Worm (Caenorhabditis elegans): Measurements from ENCODE around the gene srbc-16.

The srbc-16 gene

ce11 chrV:2135323-2135722 lies 46.5 kb upstream of the srbc-16 start (continued):
- TF ChIP-seq mep-1 (tag; optimal IDR thresholded peaks at IDR 0.05) (peak; percentile 19), efl-1 (optimal IDR thresholded peaks at IDR 0.05) (peak; percentile 4 to 17), efl-1 (GFP tag; optimal IDR thresholded peaks at IDR 0.05 in 1 of 2) (no peak), egl-27 (tag; optimal IDR thresholded peaks at IDR 0.05) (no peak), pax-3 (tag; optimal IDR thresholded peaks at IDR 0.05) (no peak), skn-1 (tag; optimal IDR thresholded peaks at IDR 0.05) (peak; percentile 23), fos-1 (tag; optimal IDR thresholded peaks at IDR 0.05) (no peak), nhr-71 (tag; optimal IDR thresholded peaks at IDR 0.05) (peak; percentile 31), alr-1 (tag; optimal IDR thresholded peaks at IDR 0.05; ENCODE audit: borderline replicate concordance) (no peak), ztf-4 (tag; optimal IDR thresholded peaks at IDR 0.05) (no peak), lin-13 (GFP tag; optimal IDR thresholded peaks at IDR 0.05) (no peak), mdl-1 (tag; optimal IDR thresholded peaks at IDR 0.05) (no peak), ceh-82 (tag; optimal IDR thresholded peaks at IDR 0.05) (peak in 1 of 3 experiments; percentile 42), sptf-1 (tag; optimal IDR thresholded peaks at IDR 0.05) (no peak), elt-3 (tag; optimal IDR thresholded peaks at IDR 0.05) (no peak), tlp-1 (tag; optimal IDR thresholded peaks at IDR 0.05) (no peak), isw-1 (GFP tag; IDR thresholded peaks at IDR 0.05) (no peak), unc-86 (tag; optimal IDR thresholded peaks at IDR 0.05) (no peak), irx-1 (tag; optimal IDR thresholded peaks at IDR 0.05) (no peak), nhr-237 (tag; optimal IDR thresholded peaks at IDR 0.05) (no peak), hlh-17 (GFP tag; optimal IDR thresholded peaks at IDR 0.05; ENCODE audit: borderline replicate concordance) (no peak), ama-1 (optimal IDR thresholded peaks at IDR 0.05) (no peak), unc-30 (tag; optimal IDR thresholded peaks at IDR 0.05) (no peak), C34B4.2 (tag; optimal IDR thresholded peaks at IDR 0.05) (no peak), nhr-77 (tag; optimal IDR thresholded peaks at IDR 0.05) (no peak), lin-14 (GFP tag; optimal IDR thresholded peaks at IDR 0.05) (peak; percentile 98), jun-1 (tag; optimal IDR thresholded peaks at IDR 0.05) (peak; percentile 56), C04F5.9 (tag; optimal IDR thresholded peaks at IDR 0.05) (no peak), aha-1 (tag; optimal IDR thresholded peaks at IDR 0.05) (no peak), egl-13 (tag; optimal IDR thresholded peaks at IDR 0.05) (no peak), zip-4 (GFP tag; optimal IDR thresholded peaks at IDR 0.05) (no peak), nhr-11 (tag; optimal IDR thresholded peaks at IDR 0.05) (no peak), grh-1 (GFP tag; IDR thresholded peaks at IDR 0.05) (no peak), nhr-76 (tag; optimal IDR thresholded peaks at IDR 0.05) (no peak)

- TF ChIP-seq fkh-8 (tag; optimal IDR thresholded peaks at IDR 0.05) (no peak), swsn-7 (tag; optimal IDR thresholded peaks at IDR 0.05) (no peak), irx-1 (tag; optimal IDR thresholded peaks at IDR 0.05) (no peak), pag-3 (tag; optimal IDR thresholded peaks at IDR 0.05; ENCODE audit: borderline replicate concordance, insufficient read depth) (no peak), nhr-12 (tag; optimal IDR thresholded peaks at IDR 0.05) (no peak), nhr-85 (tag) (no peak), egl-27 (tag; optimal IDR thresholded peaks at IDR 0.05) (no peak), blmp-1 (tag; optimal IDR thresholded peaks at IDR 0.05) (peak; percentile 66), unc-130 (tag; optimal IDR thresholded peaks at IDR 0.05) (no peak), zag-1 (tag; optimal IDR thresholded peaks at IDR 0.05) (no peak), unc-30 (tag; optimal IDR thresholded peaks at IDR 0.05) (no peak), grh-1 (GFP tag; IDR thresholded peaks at IDR 0.05) (no peak), ztf-4 (tag; optimal IDR thresholded peaks at IDR 0.05) (no peak), rnt-1 (tag; optimal IDR thresholded peaks at IDR 0.05) (no peak), nhr-20 (tag; optimal IDR thresholded peaks at IDR 0.05) (peak; percentile 12), lin-35 (GFP tag; optimal IDR thresholded peaks at IDR 0.05) (no peak)
These were observed 44.8 kb upstream of the srbc-16 start for ce11 chrV:2137010-2137409.
